Fruit fly (Drosophila melanogaster) whole organism, embryonic: ENCODE results near the gene CG18557.
A peak's percentile ranks its signal among the peaks of the same experiment; 100 is the strongest.

Experiments used
- Abd-B ChIP-seq: fragments of 200-800 bp; sonication (Bioruptor generic); optimal IDR thresholded peaks from 2 replicates; lab custom pipeline; 2018; ENCODE audit warnings: missing biosample characterization, mild to moderate bottlenecking, missing genetic modification characterization, moderate library complexity
- Asciz ChIP-seq: fragments of 200-800 bp; sonication (Bioruptor generic); optimal IDR thresholded peaks from 2 replicates; lab custom pipeline; 2017; ENCODE audit warnings: missing biosample characterization, mild to moderate bottlenecking, missing genetic modification characterization, missing genetic modification reagents
- BtbVII ChIP-seq: fragments of 200-800 bp; sonication (Bioruptor generic); optimal IDR thresholded peaks from 3 replicates; lab custom pipeline; 2017; ENCODE audit warnings: missing biosample characterization, mild to moderate bottlenecking, missing genetic modification characterization
- CG12391 ChIP-seq: fragments of 200-800 bp; sonication (Bioruptor generic); optimal IDR thresholded peaks from 3 replicates; lab custom pipeline; 2018; ENCODE audit warnings: missing biosample characterization, mild to moderate bottlenecking, missing genetic modification characterization, moderate library complexity
- CG12769 ChIP-seq: fragments of 200-800 bp; sonication (Bioruptor generic); optimal IDR thresholded peaks from 2 replicates; lab custom pipeline; 2019; ENCODE audit warnings: missing biosample characterization, mild to moderate bottlenecking, missing genetic modification characterization, moderate library complexity
- CG13287 ChIP-seq: fragments of 200-800 bp; sonication (Bioruptor generic); IDR thresholded peaks from 2 replicates; pipeline ENCODE4 v1.3.6; 2022; ENCODE audit warnings: missing biosample characterization, missing genetic modification characterization; ENCODE audit not compliant: partially characterized antibody
- CG15011 ChIP-seq: fragments of 200-800 bp; sonication (Bioruptor generic); optimal IDR thresholded peaks from 3 replicates; lab custom pipeline; 2018; ENCODE audit warnings: missing biosample characterization, mild to moderate bottlenecking, missing genetic modification characterization
- CG17359 ChIP-seq: fragments of 200-800 bp; sonication (Bioruptor generic); optimal IDR thresholded peaks from 3 replicates; lab custom pipeline; 2018; ENCODE audit warnings: missing biosample characterization, mild to moderate bottlenecking, missing genetic modification characterization, moderate library complexity
- CG17361 ChIP-seq: fragments of 200-800 bp; sonication (Bioruptor generic); IDR thresholded peaks from 3 replicates; pipeline ENCODE4 v1.3.6; 2022; ENCODE audit warnings: missing biosample characterization, missing genetic modification characterization
- CG17802 ChIP-seq: fragments of 200-800 bp; sonication (Bioruptor generic); optimal IDR thresholded peaks from 2 replicates; lab custom pipeline; 2018; ENCODE audit warnings: missing biosample characterization, mild to moderate bottlenecking, missing genetic modification characterization, moderate library complexity
- CG17912 ChIP-seq: fragments of 200-800 bp; sonication (Bioruptor generic); optimal IDR thresholded peaks from 2 replicates; lab custom pipeline; 2018; ENCODE audit warnings: missing biosample characterization, mild to moderate bottlenecking, missing genetic modification characterization
- CG18011 ChIP-seq: fragments of 200-800 bp; sonication (Bioruptor generic); optimal IDR thresholded peaks from 2 replicates; lab custom pipeline; 2017; ENCODE audit warnings: missing biosample characterization, missing genetic modification characterization, mild to moderate bottlenecking, moderate library complexity, missing genotype
- CG2875 ChIP-seq: fragments of 200-800 bp; sonication (Bioruptor generic); optimal IDR thresholded peaks from 2 replicates; lab custom pipeline; 2017; ENCODE audit warnings: missing biosample characterization, mild to moderate bottlenecking, missing genetic modification characterization, missing genetic modification reagents
- CG2889 ChIP-seq: fragments of 200-800 bp; sonication (Bioruptor generic); IDR thresholded peaks from 3 replicates; pipeline ENCODE4 v1.3.6; 2022; ENCODE audit warnings: missing biosample characterization, missing genetic modification characterization
- CG3407 ChIP-seq: fragments of 200-800 bp; sonication (Bioruptor generic); optimal IDR thresholded peaks from 2 replicates; lab custom pipeline; 2018; ENCODE audit warnings: missing biosample characterization, mild to moderate bottlenecking, missing genetic modification characterization
- CG3838 ChIP-seq: fragments of 200-800 bp; sonication (Bioruptor generic); optimal IDR thresholded peaks from 3 replicates; lab custom pipeline; 2016; ENCODE audit warnings: missing biosample characterization, missing genetic modification characterization
- CG6689 ChIP-seq: fragments of 200-800 bp; sonication (Bioruptor generic); IDR thresholded peaks from 2 replicates; pipeline ENCODE4 v1.3.6; 2022; ENCODE audit warnings: missing biosample characterization, missing genetic modification characterization
- CG7987 ChIP-seq: fragments of 200-800 bp; sonication (Bioruptor generic); optimal IDR thresholded peaks from 2 replicates; lab custom pipeline; 2018; ENCODE audit warnings: missing biosample characterization, mild to moderate bottlenecking, missing genetic modification characterization, moderate library complexity
- CG9932 ChIP-seq: fragments of 200-800 bp; sonication (Bioruptor generic); IDR thresholded peaks from 2 replicates; pipeline ENCODE4 v1.3.6; 2022; ENCODE audit warnings: missing biosample characterization, missing genetic modification characterization
- CHES-1-like ChIP-seq: fragments of 200-800 bp; sonication (Bioruptor generic); optimal IDR thresholded peaks from 2 replicates; lab custom pipeline; 2016; ENCODE audit warnings: missing biosample characterization, missing genetic modification characterization
- Dek ChIP-seq: fragments of 200-800 bp; sonication (Bioruptor generic); optimal IDR thresholded peaks from 3 replicates; lab custom pipeline; 2019; ENCODE audit warnings: missing biosample characterization, mild to moderate bottlenecking, missing genetic modification characterization, moderate library complexity
- Dip2 ChIP-seq: fragments of 200-800 bp; sonication (Bioruptor generic); IDR thresholded peaks from 2 replicates; pipeline ENCODE4 v1.3.6; 2022; ENCODE audit warnings: missing biosample characterization, missing genetic modification characterization
- Doc2 ChIP-seq: fragments of 200-800 bp; sonication (Bioruptor generic); IDR thresholded peaks from 2 replicates; pipeline ENCODE4 v1.3.6; 2022; ENCODE audit warnings: missing biosample characterization, missing genetic modification characterization
- HHEX ChIP-seq: fragments of 200-800 bp; sonication (Bioruptor generic); optimal IDR thresholded peaks from 3 replicates; lab custom pipeline; 2017; ENCODE audit warnings: missing biosample characterization, mild to moderate bottlenecking, missing genetic modification characterization, missing genetic modification reagents
- HLH4C ChIP-seq: fragments of 200-800 bp; sonication (Bioruptor generic); IDR thresholded peaks from 3 replicates; pipeline ENCODE4 v1.3.6; 2022; ENCODE audit warnings: missing biosample characterization, missing genetic modification characterization; ENCODE audit not compliant: partially characterized antibody
- Hand ChIP-seq: fragments of 200-800 bp; sonication (Bioruptor generic); optimal IDR thresholded peaks from 2 replicates; lab custom pipeline; 2017; ENCODE audit warnings: mild to moderate bottlenecking, missing biosample characterization, missing genetic modification reagents, missing genetic modification characterization
- Hmx ChIP-seq: fragments of 200-800 bp; sonication (Bioruptor generic); optimal IDR thresholded peaks from 2 replicates; lab custom pipeline; 2016; ENCODE audit warnings: missing biosample characterization, missing genetic modification characterization
- Lpt ChIP-seq: fragments of >200 bp; optimal IDR thresholded peaks from 2 replicates; lab custom pipeline; 2018; ENCODE audit warnings: missing biosample characterization, missing genetic modification characterization
- dmrt11E ChIP-seq: fragments of 200-800 bp; sonication (Bioruptor generic); optimal IDR thresholded peaks from 3 replicates; lab custom pipeline; 2018; ENCODE audit warnings: missing biosample characterization, mild to moderate bottlenecking, missing genetic modification characterization, moderate library complexity
- ems ChIP-seq: fragments of 200-800 bp; sonication (Bioruptor generic); optimal IDR thresholded peaks from 3 replicates; lab custom pipeline; 2016; ENCODE audit warnings: missing biosample characterization, missing genetic modification characterization
- esg ChIP-seq: fragments of 200-800 bp; sonication (Bioruptor generic); conservative IDR thresholded peaks from 2 replicates; pipeline ENCODE4 v1.3.6; 2022; ENCODE audit warnings: missing biosample characterization, missing genetic modification characterization
- gem ChIP-seq: fragments of 200-800 bp; sonication (Bioruptor generic); optimal IDR thresholded peaks from 2 replicates; lab custom pipeline; 2019; ENCODE audit warnings: missing biosample characterization, mild to moderate bottlenecking, missing genetic modification characterization, moderate library complexity
- ind ChIP-seq: fragments of 200-800 bp; sonication (Bioruptor generic); optimal IDR thresholded peaks from 3 replicates; lab custom pipeline; 2016; ENCODE audit warnings: missing biosample characterization, missing genetic modification characterization
- jigr1 ChIP-seq: fragments of 200-800 bp; sonication (Bioruptor generic); IDR thresholded peaks from 3 replicates; pipeline ENCODE4 v1.3.6; 2022; ENCODE audit warnings: missing biosample characterization, missing genetic modification characterization
- kni ChIP-seq: fragments of 200-800 bp; sonication (Bioruptor generic); optimal IDR thresholded peaks from 3 replicates; lab custom pipeline; 2017; ENCODE audit warnings: mild to moderate bottlenecking, missing biosample characterization, missing genetic modification reagents, missing genetic modification characterization
- knrl ChIP-seq: fragments of 200-800 bp; sonication (Bioruptor generic); IDR thresholded peaks from 3 replicates; pipeline ENCODE4 v1.3.6; 2022; ENCODE audit warnings: missing biosample characterization, missing genetic modification characterization; ENCODE audit not compliant: partially characterized antibody
- mam ChIP-seq: fragments of 200-800 bp; sonication (Bioruptor generic); optimal IDR thresholded peaks from 3 replicates; lab custom pipeline; 2016; ENCODE audit warnings: missing biosample characterization, missing genetic modification characterization
- nerfin-1 ChIP-seq: fragments of 200-800 bp; sonication (Bioruptor generic); optimal IDR thresholded peaks from 3 replicates; lab custom pipeline; 2019; ENCODE audit warnings: missing biosample characterization, mild to moderate bottlenecking, missing genetic modification characterization, moderate library complexity
- org-1 ChIP-seq: fragments of 200-800 bp; sonication (Bioruptor generic); optimal IDR thresholded peaks from 2 replicates; lab custom pipeline; 2017; ENCODE audit warnings: missing biosample characterization, missing genetic modification characterization
- pb ChIP-seq: fragments of 200-800 bp; sonication (Bioruptor generic); optimal IDR thresholded peaks from 3 replicates; lab custom pipeline; 2016; ENCODE audit warnings: missing biosample characterization, missing genetic modification characterization
- sd ChIP-seq: fragments of 200-800 bp; sonication (Bioruptor generic); optimal IDR thresholded peaks from 3 replicates; lab custom pipeline; 2018; ENCODE audit warnings: missing biosample characterization, mild to moderate bottlenecking, missing genetic modification characterization, moderate library complexity
- sob ChIP-seq: fragments of 200-800 bp; sonication (Bioruptor generic); IDR thresholded peaks from 2 replicates; pipeline ENCODE4 v1.3.6; 2022; ENCODE audit warnings: missing biosample characterization, missing genetic modification characterization
- tap ChIP-seq: fragments of 200-800 bp; optimal IDR thresholded peaks from 3 replicates; lab custom pipeline; 2019; ENCODE audit warnings: missing biosample characterization, mild to moderate bottlenecking, missing genetic modification characterization, moderate library complexity
- tup ChIP-seq: fragments of 200-800 bp; sonication (Bioruptor generic); optimal IDR thresholded peaks from 2 replicates; lab custom pipeline; 2016; ENCODE audit warnings: missing biosample characterization, mild to moderate bottlenecking, missing genetic modification characterization, moderate library complexity
- unpg ChIP-seq: fragments of 200-800 bp; sonication (Bioruptor generic); optimal IDR thresholded peaks from 3 replicates; lab custom pipeline; 2018; ENCODE audit warnings: missing biosample characterization, mild to moderate bottlenecking, missing genetic modification characterization, moderate library complexity
- wor ChIP-seq: fragments of 200-800 bp; sonication (Bioruptor generic); IDR thresholded peaks from 2 replicates; pipeline ENCODE4 v1.3.6; 2022; ENCODE audit warnings: missing biosample characterization, missing genetic modification characterization

The CG18557 gene

dm6 chr2L:2856960-2857584 lies 11.5 kb upstream of the CG18557 start, which contains the start of gene CG2991 (continued):
- TF ChIP-seq CG6689 (GFP tag; lab: Robert Waterston, UW) = no peak
- peak; percentile 59; the same call in 2 of the 3 replicates for TF ChIP-seq HLH4C (GFP tag; lab: Robert Waterston, UW)
- no peak for TF ChIP-seq CG3838
- no peak for TF ChIP-seq CG2889 (GFP tag; lab: Robert Waterston, UW)
- peak; percentile 61 for TF ChIP-seq Dek (tag; lab: Kevin White, UChicago)
- peak; percentile 11 for TF ChIP-seq gem (tag; lab: Kevin White, UChicago)
- TF ChIP-seq CG17359 (tag; lab: Kevin White, UChicago) = peak; percentile 37
- TF ChIP-seq org-1 (GFP tag; lab: Kevin White, UChicago) = no peak
- TF ChIP-seq Doc2 (GFP tag; lab: Robert Waterston, UW) = no peak
- TF ChIP-seq Abd-B (GFP tag; lab: Kevin White, UChicago) = peak; percentile 36
- TF ChIP-seq CG9932 = peak; percentile 48
- peak; percentile 44 for TF ChIP-seq CG12769 (tag; lab: Kevin White, UChicago)
- no peak for TF ChIP-seq wor (GFP tag; lab: Robert Waterston, UW)
- no peak for TF ChIP-seq CG2875 (GFP tag; lab: Kevin White, UChicago)
- no peak for TF ChIP-seq tup (GFP tag; lab: Kevin White, UChicago)
- peak; percentile 51 for TF ChIP-seq kni (GFP tag; lab: Kevin White, UChicago)
- TF ChIP-seq Dip2 (GFP tag; lab: Robert Waterston, UW) = no peak
- no peak for TF ChIP-seq CG17361 (GFP tag; lab: Robert Waterston, UW)
- TF ChIP-seq CG15011 (GFP tag; lab: Kevin White, UChicago) = no peak
- no peak for TF ChIP-seq CG17912 (GFP tag; lab: Kevin White, UChicago)
- no peak for TF ChIP-seq Lpt (GFP tag; lab: Kevin White, UChicago)
- peak; percentile 36 for TF ChIP-seq CG7987 (GFP tag; lab: Kevin White, UChicago)
- TF ChIP-seq ems (GFP tag; lab: Kevin White, UChicago) = no peak
- peak; percentile 9 for TF ChIP-seq nerfin-1
- peak; percentile 57 for TF ChIP-seq sob (GFP tag; lab: Robert Waterston, UW)
- TF ChIP-seq CHES-1-like (GFP tag; lab: Kevin White, UChicago) = peak; percentile 45
- TF ChIP-seq sd (tag; lab: Kevin White, UChicago) = peak; percentile 82
- TF ChIP-seq Hmx (GFP tag; lab: Kevin White, UChicago) = no peak
- TF ChIP-seq CG17802 (tag; lab: Kevin White, UChicago) = no peak
- no peak for TF ChIP-seq HHEX (GFP tag; lab: Kevin White, UChicago)
- TF ChIP-seq Hand = no peak
- TF ChIP-seq, all 482 proteins: peak for 180

dm6 chr2L:2855773-2856615 lies 10.5 kb upstream of the CG18557 start, which contains the start of the genes CG3104 and RpS21:
Gene CG3104, minus strand, starts transcription at chr2L:2855778.
Gene RpS21, plus strand, starts transcription at chr2L:2856070.
- peak; percentile 82 for TF ChIP-seq ind (GFP tag; lab: Kevin White, UChicago)
- no peak for TF ChIP-seq jigr1 (GFP tag; lab: Robert Waterston, UW)
- peak; percentile 96 for TF ChIP-seq CG7987 (GFP tag; lab: Kevin White, UChicago)
- TF ChIP-seq CG18011 (GFP tag; lab: Kevin White, UChicago) = peak; percentile 34
- TF ChIP-seq Asciz (GFP tag; lab: Kevin White, UChicago) = peak; percentile 80
- peak; percentile 71 for TF ChIP-seq pb (GFP tag; lab: Kevin White, UChicago)
- peak; percentile 29; the same call in 1 of the 2 replicates for TF ChIP-seq esg
- peak; percentile 47; the same call in 1 of the 3 replicates for TF ChIP-seq knrl (GFP tag; lab: Robert Waterston, UW)
- TF ChIP-seq unpg (GFP tag; lab: Kevin White, UChicago) = peak; percentile 56
- TF ChIP-seq CG12391 (tag; lab: Kevin White, UChicago) = peak; percentile 79
- peak; percentile 65 for TF ChIP-seq BtbVII (GFP tag; lab: Kevin White, UChicago)
- peak; percentile 86 for TF ChIP-seq mam (GFP tag; lab: Kevin White, UChicago)
- TF ChIP-seq CG13287 (GFP tag; lab: Robert Waterston, UW) = peak; percentile 9; the same call in 1 of the 2 replicates
- peak; percentile 65 for TF ChIP-seq dmrt11E (tag; lab: Kevin White, UChicago)
- peak; percentile 11 for TF ChIP-seq tap (tag; lab: Kevin White, UChicago)
- TF ChIP-seq CG2875 (GFP tag; lab: Kevin White, UChicago) = peak; percentile 77
- TF ChIP-seq CG3407 = peak; percentile 81
